Worm (Caenorhabditis elegans) whole organism, late embryonic: ENCODE data around the gene T26G10.4.
A peak's percentile ranks its signal among the peaks of the same experiment; 100 is the strongest.

Experiments
- C08G9.2 ChIP-seq: sonication (generic microtip); optimal IDR thresholded peaks from 2 replicates; lab custom pipeline; 2016; ENCODE audit warnings: mild to moderate bottlenecking, missing genetic modification characterization, moderate library complexity, missing compliant biosample characterization
- C38D4.7 ChIP-seq: fragments of 200-800 bp; sonication (Bioruptor generic); optimal IDR thresholded peaks from 2 replicates; lab custom pipeline; 2018; ENCODE audit warnings: mild to moderate bottlenecking, missing genetic modification characterization, moderate library complexity, missing compliant biosample characterization
- K02D7.2 ChIP-seq: sonication (generic microtip); optimal IDR thresholded peaks from 2 replicates; lab custom pipeline; 2017; ENCODE audit warnings: mild to moderate bottlenecking, missing genetic modification characterization, missing compliant biosample characterization
- T23F11.4 ChIP-seq: fragments of 200-800 bp; sonication (Bioruptor generic); optimal IDR thresholded peaks from 2 replicates; lab custom pipeline; 2018; ENCODE audit warnings: mild to moderate bottlenecking, missing genetic modification characterization, missing compliant biosample characterization
- Y22D7AL.16 ChIP-seq: sonication (generic microtip); optimal IDR thresholded peaks from 2 replicates; lab custom pipeline; 2016; ENCODE audit warnings: missing genetic modification characterization, missing compliant biosample characterization
- ahr-1 ChIP-seq: sonication (generic microtip); optimal IDR thresholded peaks from 2 replicates; lab custom pipeline; 2016; ENCODE audit warnings: missing genetic modification characterization, missing compliant biosample characterization
- ama-1 ChIP-seq: fragments of 150-350 bp; optimal IDR thresholded peaks from 2 replicates; lab custom pipeline; 2014
- ceh-14 ChIP-seq: sonication (generic microtip); optimal IDR thresholded peaks from 2 replicates; lab custom pipeline; 2016; ENCODE audit warnings: missing genotype, missing genetic modification characterization, missing compliant biosample characterization
- ceh-2 ChIP-seq: sonication (generic microtip); optimal IDR thresholded peaks from 2 replicates; lab custom pipeline; 2016; ENCODE audit warnings: missing genotype, missing genetic modification characterization, missing compliant biosample characterization
- ceh-22 ChIP-seq: sonication (generic microtip); optimal IDR thresholded peaks from 2 replicates; lab custom pipeline; 2017; ENCODE audit warnings: missing biosample characterization, missing genetic modification characterization
- ceh-30 ChIP-seq: fragments of 150-350 bp; optimal IDR thresholded peaks from 2 replicates; lab custom pipeline; 2014; ENCODE audit warnings: missing biosample characterization, missing genetic modification characterization
- ceh-31 ChIP-seq: sonication (generic microtip); optimal IDR thresholded peaks from 2 replicates; lab custom pipeline; 2016; ENCODE audit warnings: missing genetic modification characterization, missing compliant biosample characterization
- ceh-34 ChIP-seq: sonication (generic microtip); optimal IDR thresholded peaks from 2 replicates; lab custom pipeline; 2016; ENCODE audit warnings: mild to moderate bottlenecking, missing genetic modification characterization, missing compliant biosample characterization
- ceh-48 ChIP-seq: sonication (generic microtip); optimal IDR thresholded peaks from 2 replicates; lab custom pipeline; 2016; ENCODE audit warnings: missing genetic modification characterization, inconsistent platforms, missing compliant biosample characterization
- ceh-6 ChIP-seq: fragments of 200-800 bp; sonication (Bioruptor generic); optimal IDR thresholded peaks from 2 replicates; lab custom pipeline; 2018; ENCODE audit warnings: mild to moderate bottlenecking, missing genetic modification characterization, missing compliant biosample characterization
- ceh-9 ChIP-seq: sonication (generic microtip); optimal IDR thresholded peaks from 2 replicates; lab custom pipeline; 2016; ENCODE audit warnings: mild to moderate bottlenecking, missing genetic modification characterization, inconsistent platforms, missing compliant biosample characterization
- che-1 ChIP-seq: sonication (generic microtip); optimal IDR thresholded peaks from 2 replicates; lab custom pipeline; 2016; ENCODE audit warnings: mild to moderate bottlenecking, missing genetic modification characterization, missing compliant biosample characterization
- dve-1 ChIP-seq: sonication (generic microtip); optimal IDR thresholded peaks from 2 replicates; lab custom pipeline; 2017; ENCODE audit warnings: antibody characterized with exemption, mild to moderate bottlenecking, missing genetic modification characterization, missing compliant biosample characterization
- elt-4 ChIP-seq: sonication (generic microtip); optimal IDR thresholded peaks from 2 replicates; lab custom pipeline; 2016; ENCODE audit warnings: missing genetic modification characterization, missing compliant biosample characterization
- ets-4 ChIP-seq: sonication (generic microtip); optimal IDR thresholded peaks from 2 replicates; lab custom pipeline; 2016; ENCODE audit warnings: missing genetic modification characterization, missing compliant biosample characterization
- eyg-1 ChIP-seq: sonication (generic microtip); optimal IDR thresholded peaks from 2 replicates; lab custom pipeline; 2016; ENCODE audit warnings: missing genotype, missing genetic modification characterization, missing compliant biosample characterization
- fkh-10 ChIP-seq: fragments of 150-350 bp; optimal IDR thresholded peaks from 2 replicates; lab custom pipeline; 2014; ENCODE audit warnings: missing biosample characterization, missing genetic modification reagents, missing genetic modification characterization
- hlh-15 ChIP-seq: sonication (generic microtip); optimal IDR thresholded peaks from 2 replicates; lab custom pipeline; 2016; ENCODE audit warnings: missing genetic modification characterization, missing compliant biosample characterization
- hlh-30 ChIP-seq: sonication (generic microtip); optimal IDR thresholded peaks from 2 replicates; lab custom pipeline; 2017; ENCODE audit warnings: antibody characterized with exemption, missing genetic modification characterization, missing compliant biosample characterization; ENCODE audit not compliant: insufficient read depth
- hlh-6 ChIP-seq: sonication (generic microtip); optimal IDR thresholded peaks from 2 replicates; lab custom pipeline; 2016; ENCODE audit warnings: missing genotype, missing genetic modification characterization, missing compliant biosample characterization
- lin-11 ChIP-seq: fragments of 200-800 bp; sonication (Bioruptor generic); optimal IDR thresholded peaks from 2 replicates; lab custom pipeline; 2018; ENCODE audit warnings: mild to moderate bottlenecking, missing genetic modification characterization, missing compliant biosample characterization
- madf-2 ChIP-seq: sonication (generic microtip); optimal IDR thresholded peaks from 2 replicates; lab custom pipeline; 2017; ENCODE audit warnings: missing genetic modification characterization, missing compliant biosample characterization
- nfya-1 ChIP-seq: sonication (generic microtip); optimal IDR thresholded peaks from 2 replicates; lab custom pipeline; 2017; ENCODE audit warnings: missing genetic modification characterization, mild to moderate bottlenecking, missing compliant biosample characterization, antibody characterized with exemption, moderate library complexity
- nhr-11 ChIP-seq: fragments of 150-350 bp; optimal IDR thresholded peaks from 2 replicates; lab custom pipeline; 2014; ENCODE audit warnings: missing biosample characterization, missing genetic modification characterization
- nhr-232 ChIP-seq: sonication (generic microtip); optimal IDR thresholded peaks from 2 replicates; lab custom pipeline; 2016; ENCODE audit warnings: missing genetic modification characterization, missing compliant biosample characterization
- odd-2 ChIP-seq: sonication (generic microtip); optimal IDR thresholded peaks from 2 replicates; lab custom pipeline; 2017; ENCODE audit warnings: antibody characterized with exemption, mild to moderate bottlenecking, missing genetic modification characterization, missing compliant biosample characterization
- pag-3 ChIP-seq: sonication (generic microtip); optimal IDR thresholded peaks from 2 replicates; lab custom pipeline; 2016; ENCODE audit warnings: missing compliant biosample characterization, missing genetic modification characterization, borderline replicate concordance
- pha-4 ChIP-seq: fragments of 150-350 bp; optimal IDR thresholded peaks from 2 replicates; lab custom pipeline; 2018; ENCODE audit warnings: missing biosample characterization, missing genetic modification reagents, missing genetic modification characterization
- pqm-1 ChIP-seq: sonication (generic microtip); optimal IDR thresholded peaks from 2 replicates; lab custom pipeline; 2016; ENCODE audit warnings: missing genetic modification characterization, missing compliant biosample characterization
- pros-1 ChIP-seq: fragments of 150-350 bp; optimal IDR thresholded peaks from 2 replicates; lab custom pipeline; 2014; ENCODE audit warnings: missing biosample characterization, missing genetic modification reagents, missing genetic modification characterization
- ref-2 ChIP-seq: sonication (generic microtip); optimal IDR thresholded peaks from 2 replicates; lab custom pipeline; 2016; ENCODE audit warnings: missing genetic modification characterization, missing compliant biosample characterization
- rnt-1 ChIP-seq: sonication (generic microtip); optimal IDR thresholded peaks from 2 replicates; lab custom pipeline; 2016; ENCODE audit warnings: missing genetic modification characterization, missing compliant biosample characterization
- sdc-2 ChIP-seq: sonication (generic microtip); optimal IDR thresholded peaks from 2 replicates; lab custom pipeline; 2016; ENCODE audit warnings: missing genotype, missing genetic modification characterization, missing compliant biosample characterization
- syd-9 ChIP-seq: sonication (generic microtip); optimal IDR thresholded peaks from 2 replicates; lab custom pipeline; 2016; ENCODE audit warnings: mild to moderate bottlenecking, missing genetic modification characterization, moderate library complexity, missing compliant biosample characterization
- tbx-2 ChIP-seq: sonication (generic microtip); optimal IDR thresholded peaks from 2 replicates; lab custom pipeline; 2016; ENCODE audit warnings: missing genetic modification characterization, missing compliant biosample characterization
- tbx-7 ChIP-seq: sonication (generic microtip); optimal IDR thresholded peaks from 2 replicates; lab custom pipeline; 2016; ENCODE audit warnings: missing genotype, missing genetic modification characterization, missing compliant biosample characterization
- unc-3 ChIP-seq, 2 experiments: fragments of 200-800 bp in 1 of 2; sonication (Bioruptor generic) in 1 of 2; sonication (generic microtip) in 1 of 2; conservative IDR thresholded peaks in 1 of 2; optimal IDR thresholded peaks in 1 of 2; 2 replicates each; pipeline versions ENCODE4 v1.3.6 to Lab custom; 2016 to 2022; ENCODE audit warnings: missing compliant biosample characterization in 2 of 2, missing genetic modification characterization in 2 of 2, missing genetic modification reagents in 1 of 2
- unc-42 ChIP-seq: sonication (generic microtip); optimal IDR thresholded peaks from 2 replicates; lab custom pipeline; 2016; ENCODE audit warnings: missing genotype, missing genetic modification characterization, missing compliant biosample characterization
- unc-55 ChIP-seq: sonication (generic microtip); optimal IDR thresholded peaks from 2 replicates; lab custom pipeline; 2017; ENCODE audit warnings: missing biosample characterization, missing genetic modification reagents, missing genetic modification characterization
- ztf-16 ChIP-seq: sonication (generic microtip); optimal IDR thresholded peaks from 2 replicates; lab custom pipeline; 2017; ENCODE audit warnings: missing genetic modification characterization, missing compliant biosample characterization

The T26G10.4 gene

ce11 chrIII:9450933-9451332 is 30.6 kb downstream of the T26G10.4 start (continued):
- peak; percentile 58 for TF ChIP-seq ceh-34 (tag; lab: Kevin White, UChicago)
- no peak for TF ChIP-seq ceh-6 (GFP tag; lab: Kevin White, UChicago)
- TF ChIP-seq nfya-1 (tag; lab: Kevin White, UChicago): peak; percentile 41
- TF ChIP-seq K02D7.2 (tag; lab: Kevin White, UChicago): no peak
- TF ChIP-seq nhr-232 (tag; lab: Kevin White, UChicago): no peak
- peak; percentile 19 for TF ChIP-seq ceh-14 (tag; lab: Kevin White, UChicago)
- no peak for TF ChIP-seq sdc-2 (tag; lab: Kevin White, UChicago)
- no peak for TF ChIP-seq elt-4 (tag; lab: Kevin White, UChicago)
- TF ChIP-seq unc-3 (GFP tag; conservative IDR thresholded peaks at IDR 0.05; lab: Robert Waterston, UW): no peak
- TF ChIP-seq unc-3 (tag; optimal IDR thresholded peaks at IDR 0.05; lab: Kevin White, UChicago): no peak

- no peak for TF ChIP-seq tbx-2 (tag; lab: Kevin White, UChicago)
- no peak for TF ChIP-seq T23F11.4 (GFP tag; lab: Kevin White, UChicago)
- no peak for TF ChIP-seq fkh-10 (GFP tag; lab: Kevin White, UChicago)
- no peak for TF ChIP-seq pag-3
- no peak for TF ChIP-seq ets-4 (tag; lab: Kevin White, UChicago)
- TF ChIP-seq lin-11 (tag; lab: Kevin White, UChicago): no peak
- no peak for TF ChIP-seq ceh-31 (tag; lab: Kevin White, UChicago)
- no peak for TF ChIP-seq ama-1 (lab: Kevin White, UChicago)
- TF ChIP-seq ztf-16 (tag; lab: Kevin White, UChicago): no peak
- no peak for TF ChIP-seq ceh-48 (tag; lab: Kevin White, UChicago)
- TF ChIP-seq Y22D7AL.16: no peak
- no peak for TF ChIP-seq hlh-6 (tag; lab: Kevin White, UChicago)
- TF ChIP-seq tbx-7 (tag; lab: Kevin White, UChicago): no peak
- TF ChIP-seq ceh-9 (tag; lab: Kevin White, UChicago): no peak
- TF ChIP-seq K02D7.2 (tag; lab: Kevin White, UChicago): no peak
- TF ChIP-seq nhr-11: no peak
- TF ChIP-seq hlh-15 (tag; lab: Kevin White, UChicago): no peak
- no peak for TF ChIP-seq dve-1
Observed at ce11 chrIII:9453962-9454361, 33.6 kb downstream of the T26G10.4 start, which contains the start of gene F54C8.7. Gene F54C8.7, minus strand, starts transcription at chrIII:9454062.

DNA sequence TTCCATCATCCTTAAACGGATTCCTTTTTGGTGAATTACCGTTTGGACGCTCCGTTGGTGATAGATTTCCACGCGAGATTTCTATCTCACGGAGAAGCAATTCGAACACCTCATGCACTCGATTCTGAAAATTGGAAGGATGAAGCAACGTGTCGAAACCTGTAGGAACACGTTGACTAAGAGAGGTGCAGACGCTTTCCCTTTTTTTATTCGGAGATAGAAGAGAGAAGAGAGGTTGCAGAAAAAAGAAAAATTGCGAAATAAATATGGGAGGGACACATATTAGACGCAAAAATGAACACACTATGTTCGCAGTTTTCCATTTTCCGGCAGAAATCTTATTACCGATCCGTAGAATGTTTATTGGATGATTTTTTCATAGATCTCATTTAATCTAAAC is 34.4 kb downstream of the T26G10.4 start:
- TF ChIP-seq ceh-2: no peak
- TF ChIP-seq ceh-30 (tag; lab: Kevin White, UChicago): no peak
- no peak for TF ChIP-seq nhr-232 (tag; lab: Kevin White, UChicago)
- no peak for TF ChIP-seq hlh-30
- no peak for TF ChIP-seq eyg-1 (tag; lab: Kevin White, UChicago)
- TF ChIP-seq ets-4 (tag; lab: Kevin White, UChicago): no peak
- no peak for TF ChIP-seq C08G9.2 (tag; lab: Kevin White, UChicago)
- no peak for TF ChIP-seq C38D4.7 (GFP tag; lab: Kevin White, UChicago)
- TF ChIP-seq odd-2 (tag; lab: Kevin White, UChicago): no peak

DNA sequence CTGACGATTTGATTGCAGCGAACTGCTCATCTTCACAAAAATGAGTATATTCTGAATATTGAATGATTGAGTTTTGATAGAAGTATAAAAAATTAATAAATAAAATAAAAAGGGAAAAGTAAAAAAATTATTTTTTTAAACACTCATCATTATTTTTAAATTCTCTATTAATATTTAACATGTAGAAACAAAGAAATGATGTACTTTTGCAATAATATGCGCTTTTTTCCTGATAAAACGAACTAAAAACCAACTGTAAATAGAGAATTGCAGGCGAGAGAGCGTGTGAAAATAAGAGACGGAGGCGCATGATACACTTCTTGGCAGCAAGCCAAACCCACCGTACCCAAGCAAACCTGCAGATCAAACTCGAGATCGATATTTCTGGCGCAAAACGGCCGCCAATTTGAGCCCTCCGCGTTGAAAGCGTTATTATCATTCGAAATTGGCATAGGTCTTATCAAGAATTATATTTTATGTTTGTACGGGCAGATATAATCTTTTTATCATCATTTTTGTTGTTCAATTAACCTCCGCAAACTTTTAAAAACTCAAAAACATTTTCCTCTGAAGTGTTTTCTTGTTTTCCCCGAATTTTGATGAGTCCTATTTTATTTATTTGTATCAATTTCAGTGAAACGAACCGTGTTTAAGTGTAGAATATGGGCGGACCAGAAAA is 35.8 kb downstream of the T26G10.4 start, which contains the start of the genes rheb-1 and spk-1:
Gene rheb-1, minus strand, starts transcription at position 51 of the 679 bp plus-strand sequence.
Gene spk-1, plus strand, starts transcription at position 629 of the 679 bp plus-strand sequence.
- TF ChIP-seq ceh-48 (tag; lab: Kevin White, UChicago): peak; percentile 94
- no peak for TF ChIP-seq unc-3 (GFP tag; conservative IDR thresholded peaks at IDR 0.05; lab: Robert Waterston, UW)
- TF ChIP-seq unc-3 (tag; optimal IDR thresholded peaks at IDR 0.05; lab: Kevin White, UChicago): no peak
- peak; percentile 34 for TF ChIP-seq che-1
- no peak for TF ChIP-seq pros-1 (tag; lab: Kevin White, UChicago)
- peak; percentile 5 for TF ChIP-seq unc-42 (tag; lab: Kevin White, UChicago)
- peak; percentile 38 for TF ChIP-seq pqm-1 (tag; lab: Kevin White, UChicago)
- no peak for TF ChIP-seq ceh-22 (tag; lab: Kevin White, UChicago)
- TF ChIP-seq lin-11 (tag; lab: Kevin White, UChicago): no peak
- TF ChIP-seq ahr-1 (tag; lab: Kevin White, UChicago): no peak
- TF ChIP-seq rnt-1 (tag; lab: Kevin White, UChicago): no peak
- TF ChIP-seq ets-4 (tag; lab: Kevin White, UChicago): peak; percentile 22
- TF ChIP-seq dve-1: peak; percentile 31
- peak; percentile 83 for TF ChIP-seq hlh-30
- peak; percentile 52 for TF ChIP-seq unc-55 (GFP tag; lab: Kevin White, UChicago)
- peak; percentile 58 for TF ChIP-seq tbx-2 (tag; lab: Kevin White, UChicago)
- peak; percentile 26 for TF ChIP-seq syd-9 (tag; lab: Kevin White, UChicago)
- TF ChIP-seq ref-2: no peak
- TF ChIP-seq fkh-10 (GFP tag; lab: Kevin White, UChicago): no peak
- peak; percentile 28 for TF ChIP-seq madf-2
- TF ChIP-seq Y22D7AL.16: no peak
- peak; percentile 77 for TF ChIP-seq nfya-1 (tag; lab: Kevin White, UChicago)
- no peak for TF ChIP-seq pha-4 (tag; lab: Kevin White, UChicago)
